Fruit fly (Drosophila melanogaster) whole organism, embryonic: Measurements from ENCODE around the gene Dus3.

Experiments
- Aef1 ChIP-seq: fragments of 200-800 bp; sonication (Bioruptor generic); IDR thresholded peaks from 3 replicates; pipeline ENCODE4 v1.3.6; 2022; ENCODE audit warnings: missing biosample characterization, missing genetic modification characterization
- Bgb ChIP-seq: fragments of 200-800 bp; sonication (Bioruptor generic); IDR thresholded peaks from 2 replicates; pipeline ENCODE4 v1.3.6; 2022; ENCODE audit warnings: missing biosample characterization, missing genetic modification characterization; ENCODE audit not compliant: partially characterized antibody
- Bteb2 ChIP-seq: fragments of 200-800 bp; sonication (Bioruptor generic); optimal IDR thresholded peaks from 2 replicates; lab custom pipeline; 2016; ENCODE audit warnings: missing biosample characterization, missing genetic modification characterization
- CG11093 ChIP-seq: fragments of 200-800 bp; sonication (Bioruptor generic); IDR thresholded peaks from 3 replicates; pipeline ENCODE4 v1.3.6; 2022; ENCODE audit warnings: missing biosample characterization, missing genetic modification characterization
- CG11723 ChIP-seq: fragments of 200-800 bp; sonication (Bioruptor generic); optimal IDR thresholded peaks from 2 replicates; lab custom pipeline; 2017; ENCODE audit warnings: missing biosample characterization, mild to moderate bottlenecking, missing genetic modification characterization
- CG12391 ChIP-seq: fragments of 200-800 bp; sonication (Bioruptor generic); optimal IDR thresholded peaks from 3 replicates; lab custom pipeline; 2018; ENCODE audit warnings: missing biosample characterization, mild to moderate bottlenecking, missing genetic modification characterization, moderate library complexity
- CG12769 ChIP-seq: fragments of 200-800 bp; sonication (Bioruptor generic); optimal IDR thresholded peaks from 2 replicates; lab custom pipeline; 2019; ENCODE audit warnings: missing biosample characterization, mild to moderate bottlenecking, missing genetic modification characterization, moderate library complexity
- CG13287 ChIP-seq: fragments of 200-800 bp; sonication (Bioruptor generic); IDR thresholded peaks from 2 replicates; pipeline ENCODE4 v1.3.6; 2022; ENCODE audit warnings: missing biosample characterization, missing genetic modification characterization; ENCODE audit not compliant: partially characterized antibody
- CG14014 ChIP-seq: fragments of 200-800 bp; sonication (Bioruptor generic); IDR thresholded peaks from 2 replicates; pipeline ENCODE4 v1.3.6; 2022; ENCODE audit warnings: missing biosample characterization, missing genetic modification characterization
- CG14710 ChIP-seq: fragments of 200-800 bp; sonication (Bioruptor generic); optimal IDR thresholded peaks from 3 replicates; lab custom pipeline; 2019; ENCODE audit warnings: missing biosample characterization, mild to moderate bottlenecking, missing genetic modification characterization, moderate library complexity
- CG18599 ChIP-seq: fragments of 200-800 bp; sonication (Bioruptor generic); optimal IDR thresholded peaks from 3 replicates; lab custom pipeline; 2017; ENCODE audit warnings: missing biosample characterization, missing genetic modification characterization, mild to moderate bottlenecking, moderate library complexity, missing genetic modification reagents
- CG3163 ChIP-seq: fragments of 200-800 bp; sonication (Bioruptor generic); optimal IDR thresholded peaks from 3 replicates; lab custom pipeline; 2016; ENCODE audit warnings: missing biosample characterization, missing genetic modification characterization
- CG34376 ChIP-seq: fragments of 200-800 bp; sonication (Bioruptor generic); optimal IDR thresholded peaks from 2 replicates; lab custom pipeline; 2018; ENCODE audit warnings: missing biosample characterization, mild to moderate bottlenecking, missing genetic modification characterization
- CG34422 ChIP-seq: fragments of 200-800 bp; sonication (Bioruptor generic); IDR thresholded peaks from 3 replicates; pipeline ENCODE4 v1.3.6; 2022; ENCODE audit warnings: missing biosample characterization, missing genetic modification characterization
- CG4707 ChIP-seq: fragments of 200-800 bp; sonication (Bioruptor generic); optimal IDR thresholded peaks from 2 replicates; lab custom pipeline; 2018; ENCODE audit warnings: missing biosample characterization, mild to moderate bottlenecking, missing genetic modification characterization, moderate library complexity
- CG9437 ChIP-seq: fragments of 200-800 bp; sonication (Bioruptor generic); optimal IDR thresholded peaks from 2 replicates; lab custom pipeline; 2018; ENCODE audit warnings: missing biosample characterization, mild to moderate bottlenecking, missing genetic modification characterization
- Dll ChIP-seq: fragments of 200-800 bp; sonication (Bioruptor generic); IDR thresholded peaks from 4 replicates; pipeline ENCODE4 v1.3.6; 2022; ENCODE audit warnings: missing biosample characterization, missing genetic modification characterization; ENCODE audit not compliant: partially characterized antibody
- Ets97D ChIP-seq: fragments of 200-800 bp; sonication (Bioruptor generic); optimal IDR thresholded peaks from 3 replicates; lab custom pipeline; 2016; ENCODE audit warnings: missing biosample characterization, missing genetic modification characterization
- Hey ChIP-seq: fragments of 200-800 bp; sonication (Bioruptor generic); optimal IDR thresholded peaks from 3 replicates; lab custom pipeline; 2018; ENCODE audit warnings: missing biosample characterization, mild to moderate bottlenecking, missing genetic modification characterization
- HmgD ChIP-seq: fragments of 200-800 bp; sonication (Bioruptor generic); optimal IDR thresholded peaks from 3 replicates; lab custom pipeline; 2016; ENCODE audit warnings: missing biosample characterization, missing genetic modification characterization
- Med ChIP-seq: fragments of 200-800 bp; sonication (Bioruptor generic); peaks from one replicate; lab custom pipeline; 2016; ENCODE audit warnings: missing biosample characterization, missing genetic modification characterization, mild to moderate bottlenecking, inconsistent platforms, moderate library complexity
- Meics ChIP-seq: fragments of 200-800 bp; sonication (Bioruptor generic); optimal IDR thresholded peaks from 2 replicates; lab custom pipeline; 2017; ENCODE audit warnings: missing biosample characterization, mild to moderate bottlenecking, missing genetic modification characterization
- Sox100B ChIP-seq: fragments of 200-800 bp; sonication (Bioruptor generic); optimal IDR thresholded peaks from 3 replicates; lab custom pipeline; 2018; ENCODE audit warnings: missing biosample characterization, mild to moderate bottlenecking, missing genetic modification characterization
- Trl ChIP-seq, 3 experiments: fragments of >200 bp in 2 of 3; fragments of 200-800 bp in 1 of 3; sonication (Bioruptor generic) in 1 of 3; optimal IDR thresholded peaks; 2 replicates in 1 of 3; 3 replicates in 2 of 3; lab custom pipeline; 2016 to 2017; ENCODE audit warnings: missing biosample characterization in 1 of 3, missing genetic modification characterization in 1 of 3
- bab2 ChIP-seq: fragments of 200-800 bp; sonication (Bioruptor generic); optimal IDR thresholded peaks from 2 replicates; lab custom pipeline; 2016; ENCODE audit warnings: missing biosample characterization, missing genetic modification characterization
- chinmo ChIP-seq: fragments of 200-800 bp; sonication (Bioruptor generic); IDR thresholded peaks from 4 replicates; pipeline ENCODE4 v1.3.6; 2022; ENCODE audit warnings: missing biosample characterization, missing genetic modification characterization; ENCODE audit not compliant: partially characterized antibody
- eve ChIP-seq, 2 experiments: fragments of >200 bp; optimal IDR thresholded peaks; 2 replicates each; lab custom pipeline; 2017; ENCODE audit warnings: missing biosample characterization in 2 of 2, missing genetic modification characterization in 2 of 2
- exex ChIP-seq: fragments of 200-800 bp; sonication (Bioruptor generic); optimal IDR thresholded peaks from 4 replicates; lab custom pipeline; 2018; ENCODE audit warnings: missing biosample characterization, mild to moderate bottlenecking, missing genetic modification characterization, moderate library complexity
- fru ChIP-seq: fragments of >200 bp; optimal IDR thresholded peaks from 2 replicates; lab custom pipeline; 2017
- ftz-f1 ChIP-seq: fragments of 200-800 bp; sonication (Bioruptor generic); optimal IDR thresholded peaks from 2 replicates; lab custom pipeline; 2016; ENCODE audit warnings: missing biosample characterization, missing genetic modification characterization
- kni ChIP-seq: fragments of 200-800 bp; sonication (Bioruptor generic); optimal IDR thresholded peaks from 3 replicates; lab custom pipeline; 2017; ENCODE audit warnings: mild to moderate bottlenecking, missing biosample characterization, missing genetic modification reagents, missing genetic modification characterization
- nerfin-2 ChIP-seq: fragments of 200-800 bp; sonication (Bioruptor generic); IDR thresholded peaks from 2 replicates; pipeline ENCODE4 v1.3.6; 2022; ENCODE audit warnings: missing biosample characterization, missing genetic modification characterization; ENCODE audit not compliant: partially characterized antibody
- p53 ChIP-seq: fragments of 200-800 bp; sonication (Bioruptor generic); optimal IDR thresholded peaks from 2 replicates; lab custom pipeline; 2016; ENCODE audit warnings: missing biosample characterization, missing genetic modification characterization
- psq ChIP-seq: fragments of 200-800 bp; sonication (Bioruptor generic); optimal IDR thresholded peaks from 2 replicates; lab custom pipeline; 2017; ENCODE audit warnings: missing biosample characterization, missing genetic modification characterization
- ranshi ChIP-seq: fragments of 200-800 bp; sonication (Bioruptor generic); IDR thresholded peaks from 2 replicates; pipeline ENCODE4 v1.3.6; 2022; ENCODE audit warnings: missing biosample characterization, missing genetic modification characterization
- sens-2 ChIP-seq: fragments of 200-800 bp; sonication (Bioruptor generic); IDR thresholded peaks from 2 replicates; pipeline ENCODE4 v1.3.6; 2022; ENCODE audit warnings: missing biosample characterization, missing genetic modification characterization
- tna ChIP-seq: fragments of 200-800 bp; sonication (Bioruptor generic); IDR thresholded peaks from 2 replicates; pipeline ENCODE4 v1.3.6; 2022; ENCODE audit warnings: missing biosample characterization, missing genetic modification characterization; ENCODE audit not compliant: partially characterized antibody
- twi ChIP-seq: fragments of 200-800 bp; optimal IDR thresholded peaks from 2 replicates; lab custom pipeline; 2019; ENCODE audit warnings: missing biosample characterization, mild to moderate bottlenecking, missing genetic modification characterization, moderate library complexity

The Dus3 gene

DNA sequence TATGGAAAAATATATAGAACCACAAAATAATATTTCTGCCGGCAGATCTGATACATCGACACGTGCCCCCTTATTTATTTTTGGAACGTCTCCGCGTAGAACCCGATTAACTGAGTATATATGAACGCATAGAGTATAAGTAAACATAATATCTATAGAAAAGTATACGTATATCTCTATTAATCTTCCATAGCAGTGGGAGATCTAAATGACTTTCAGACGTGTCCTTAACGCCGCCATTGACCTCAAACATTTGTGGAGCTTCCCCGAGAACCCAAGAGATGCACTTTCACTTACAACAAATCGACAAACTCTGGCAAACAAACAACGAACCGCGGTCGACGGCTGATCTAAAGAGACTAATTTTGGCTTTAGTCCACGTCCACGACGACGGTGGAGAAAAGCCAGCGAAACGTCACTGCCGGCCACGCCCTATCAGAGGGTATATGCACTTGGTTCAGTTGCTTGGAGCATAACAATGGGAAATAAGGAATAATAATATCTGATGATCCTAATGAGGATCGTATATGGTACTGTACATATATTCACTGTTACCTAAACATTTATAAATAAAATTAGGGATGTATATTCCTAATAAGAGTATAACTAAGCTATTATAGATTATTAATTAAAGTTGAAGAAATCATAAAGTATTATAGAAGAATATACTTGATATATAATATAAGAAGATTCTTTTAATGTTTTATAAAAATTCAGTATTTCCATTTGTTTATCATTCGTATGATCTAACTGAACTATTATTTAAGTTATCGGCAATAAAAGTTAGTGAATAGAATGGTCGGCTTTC lies 5.3 kb downstream of the Dus3 start, which contains the start of gene fbp (continued):
- peak; percentile 2 for TF ChIP-seq kni (GFP tag; lab: Kevin White, UChicago)
- no peak for TF ChIP-seq bab2 (GFP tag; lab: Kevin White, UChicago)
- TF ChIP-seq HmgD (GFP tag; lab: Kevin White, UChicago): no peak
- TF ChIP-seq ftz-f1 (GFP tag; lab: Kevin White, UChicago): no peak
- TF ChIP-seq Bgb (GFP tag; lab: Robert Waterston, UW): no peak
- TF ChIP-seq Ets97D: no peak
- TF ChIP-seq psq (GFP tag; lab: Kevin White, UChicago): peak; percentile 43
- TF ChIP-seq CG11093: no peak
- TF ChIP-seq CG14710 (tag; lab: Kevin White, UChicago): peak; percentile 67
- peak; percentile 19; the same call in 1 of the 2 replicates for TF ChIP-seq ranshi (GFP tag; lab: Robert Waterston, UW)
- TF ChIP-seq CG18599 (GFP tag; lab: Kevin White, UChicago): peak; percentile 64
- no peak for TF ChIP-seq fru (lab: Kevin White, UChicago)
- TF ChIP-seq CG34422: peak; percentile 71; the same call in 2 of the 3 replicates
- no peak for TF ChIP-seq p53
- TF ChIP-seq Aef1 (GFP tag; lab: Robert Waterston, UW): peak; percentile 40; the same call in 1 of the 3 replicates
- TF ChIP-seq Bteb2: no peak
- peak; percentile 86 for TF ChIP-seq CG9437 (GFP tag; lab: Kevin White, UChicago)
- no peak for TF ChIP-seq sens-2

DNA sequence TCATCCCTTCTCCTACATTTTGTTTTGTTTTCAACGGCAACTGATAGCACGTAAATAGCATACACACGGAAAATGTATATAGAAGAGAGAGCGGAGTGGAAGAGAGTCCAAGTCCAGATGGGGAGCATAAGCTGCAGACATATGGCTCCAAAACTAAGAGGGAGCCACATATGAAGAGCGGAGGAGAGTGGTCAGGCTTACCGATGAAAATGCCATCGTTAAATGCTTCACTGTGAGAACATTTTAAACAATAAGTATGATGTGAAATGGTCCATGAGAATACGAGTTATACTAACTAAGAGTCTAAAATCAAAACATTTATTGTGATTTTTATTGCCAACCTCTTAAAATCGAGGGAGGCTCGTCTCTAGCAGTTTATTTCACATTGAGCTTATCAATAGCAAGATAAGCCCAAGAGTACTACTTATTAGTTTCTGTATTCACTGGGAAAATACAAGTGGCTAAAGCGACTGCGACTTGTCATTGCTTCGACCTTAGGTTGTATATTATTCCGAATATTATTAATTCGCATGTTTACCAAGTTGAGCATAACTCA lies 6.0 kb downstream of the Dus3 start:
- TF ChIP-seq CG4707 (GFP tag; lab: Kevin White, UChicago) (no peak), CG11723 (no peak), CG13287 (GFP tag; lab: Robert Waterston, UW) (peak; percentile 23; the same call in 1 of the 2 replicates), CG14014 (GFP tag; lab: Robert Waterston, UW) (no peak), tna (GFP tag; lab: Robert Waterston, UW) (no peak), twi (tag; lab: Kevin White, UChicago) (peak; percentile 50), CG14710 (tag; lab: Kevin White, UChicago) (peak; percentile 21), CG12769 (tag; lab: Kevin White, UChicago) (peak; percentile 17), eve (GFP tag; optimal IDR thresholded peaks at IDR 0.05; lab: Kevin White, UChicago) (peak in 1 of 2 experiments; percentile 18), nerfin-2 (no peak), Med (GFP tag; lab: Kevin White, UChicago) (peak; percentile 59), Hey (peak; percentile 20), Trl (optimal IDR thresholded peaks at IDR 0.05; lab: Kevin White, UChicago) (peak; percentile 83 to 88), Trl (GFP tag; optimal IDR thresholded peaks at IDR 0.05; lab: Kevin White, UChicago) (no peak), chinmo (GFP tag; lab: Robert Waterston, UW) (peak; percentile 43; the same call in 1 of the 4 replicates), Sox100B (GFP tag; lab: Kevin White, UChicago) (peak; percentile 53), CG34376 (GFP tag; lab: Kevin White, UChicago) (peak; percentile 83), Meics (GFP tag; lab: Kevin White, UChicago) (peak; percentile 45), CG12391 (tag; lab: Kevin White, UChicago) (peak; percentile 45), CG3163 (GFP tag; lab: Kevin White, UChicago) (peak; percentile 91), Dll (GFP tag; lab: Robert Waterston, UW) (0 out of 4 replicates have a peak, but pooled peaks have one; percentile 15), exex (peak; percentile 54)
